Worm (Caenorhabditis elegans): ENCODE measurements around the gene nmur-1.

DNA sequence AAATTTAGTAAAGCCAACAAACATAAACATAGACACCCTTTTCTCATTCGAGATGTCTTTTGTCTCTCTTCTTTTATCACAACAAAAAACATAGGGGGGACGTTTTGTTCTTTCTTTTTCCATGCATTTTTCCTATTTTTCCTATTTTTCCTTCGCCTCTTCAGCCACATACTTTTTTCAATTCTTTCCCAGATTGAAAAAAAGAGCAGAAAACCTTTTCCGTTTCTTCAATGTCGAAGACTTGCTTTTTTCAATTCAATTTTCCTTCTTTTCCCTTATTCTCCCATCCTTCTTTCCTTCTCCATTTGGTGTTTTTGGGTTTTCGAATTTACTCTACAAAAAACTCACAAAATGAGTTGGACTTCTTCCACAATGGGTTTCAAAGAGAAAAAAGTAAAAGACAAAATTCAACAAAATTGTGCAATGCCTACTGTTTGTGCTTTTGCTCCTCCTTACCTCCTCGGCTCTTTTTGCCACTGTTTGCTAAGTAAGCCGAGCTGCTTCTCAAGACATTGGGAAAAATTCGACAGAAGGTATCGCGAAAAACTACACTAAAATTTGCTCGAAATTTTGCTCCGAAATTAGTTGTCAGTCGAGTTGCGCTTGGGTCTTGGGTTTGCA is 15.8 kb downstream of the nmur-1 start:
- TF ChIP-seq unc-55 (GFP tag; optimal IDR thresholded peaks at IDR 0.05) = peak; percentile 44
- TF ChIP-seq aly-2 (tag; optimal IDR thresholded peaks at IDR 0.05) = no peak
- no peak for TF ChIP-seq nhr-237 (tag; optimal IDR thresholded peaks at IDR 0.05)
- TF ChIP-seq egl-27 (tag; optimal IDR thresholded peaks at IDR 0.05) = no peak
